Fruit fly (Drosophila melanogaster) whole organism, embryonic: ENCODE data around the gene CG2962.

Experiments used
- CG8924 ChIP-seq: fragments of 200-800 bp; optimal IDR thresholded peaks from 3 replicates; lab custom pipeline; 2019; ENCODE audit warnings: missing biosample characterization, mild to moderate bottlenecking, missing genetic modification characterization, moderate library complexity
- E2f1 ChIP-seq: fragments of 200-800 bp; sonication (Bioruptor generic); IDR thresholded peaks from 2 replicates; pipeline ENCODE4 v1.3.6; 2022; ENCODE audit warnings: missing biosample characterization, missing genetic modification characterization
- Eip74EF ChIP-seq, 2 experiments: fragments of 200-800 bp in 1 of 2; fragments of >200 bp in 1 of 2; sonication (Bioruptor generic) in 1 of 2; optimal IDR thresholded peaks; 2 replicates each; lab custom pipeline; 2017 to 2019; ENCODE audit warnings: missing biosample characterization in 2 of 2, missing genetic modification characterization in 2 of 2, mild to moderate bottlenecking in 1 of 2, moderate library complexity in 1 of 2

DNA sequence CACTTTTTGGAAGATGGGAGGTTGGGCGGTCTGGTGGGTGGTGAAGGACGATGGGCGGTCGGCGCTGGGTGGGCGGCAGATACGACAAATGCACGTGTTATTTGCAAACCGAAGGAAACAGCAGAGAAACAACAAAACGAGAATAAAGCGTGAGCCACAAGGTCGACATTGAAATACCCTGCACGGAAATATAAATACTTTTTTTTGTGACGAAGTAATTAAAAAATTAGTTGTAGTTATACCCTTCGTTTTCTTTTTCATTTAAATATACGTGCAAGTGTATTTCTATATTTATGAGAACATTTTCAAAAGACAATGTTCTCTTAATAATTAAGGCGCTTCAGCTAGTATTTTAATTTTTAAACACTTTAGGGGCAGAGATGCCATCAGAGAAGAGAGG is 34.2 kb upstream of the CG2962 start:
- no peak for TF ChIP-seq E2f1 (GFP tag; lab: Robert Waterston, UW)
- no peak for TF ChIP-seq CG8924 (tag; lab: Kevin White, UChicago)
- no peak for TF ChIP-seq Eip74EF (GFP tag; optimal IDR thresholded peaks at IDR 0.05; lab: Kevin White, UChicago)
